Fruit fly (Drosophila melanogaster) whole organism, embryonic: Measurements from ENCODE around the gene CG4000.

Source experiments
- Abd-B ChIP-seq: fragments of 200-800 bp; sonication (Bioruptor generic); optimal IDR thresholded peaks from 2 replicates; lab custom pipeline; 2018; ENCODE audit warnings: missing biosample characterization, mild to moderate bottlenecking, missing genetic modification characterization, moderate library complexity
- Blimp-1 ChIP-seq: fragments of 200-800 bp; sonication (Bioruptor generic); optimal IDR thresholded peaks from 3 replicates; lab custom pipeline; 2018; ENCODE audit warnings: missing biosample characterization, missing genetic modification characterization, mild to moderate bottlenecking, moderate library complexity, missing genetic modification reagents
- BtbVII ChIP-seq: fragments of 200-800 bp; sonication (Bioruptor generic); optimal IDR thresholded peaks from 3 replicates; lab custom pipeline; 2017; ENCODE audit warnings: missing biosample characterization, mild to moderate bottlenecking, missing genetic modification characterization
- CG10366 ChIP-seq: fragments of 200-800 bp; sonication (Bioruptor generic); IDR thresholded peaks from 2 replicates; pipeline ENCODE4 v1.3.6; 2022; ENCODE audit warnings: missing biosample characterization, missing genetic modification characterization
- CG10543 ChIP-seq: fragments of 200-800 bp; sonication (Bioruptor generic); optimal IDR thresholded peaks from 3 replicates; lab custom pipeline; 2017; ENCODE audit warnings: missing biosample characterization, mild to moderate bottlenecking, missing genetic modification characterization, moderate library complexity
- CG10959 ChIP-seq: fragments of 200-800 bp; sonication (Bioruptor generic); IDR thresholded peaks from 2 replicates; pipeline ENCODE4 v1.3.6; 2022; ENCODE audit warnings: missing biosample characterization, missing genetic modification characterization
- CG11456 ChIP-seq: fragments of 200-800 bp; sonication (Bioruptor generic); IDR thresholded peaks from 3 replicates; pipeline ENCODE4 v1.3.6; 2022; ENCODE audit warnings: missing biosample characterization, missing genetic modification characterization
- CG12219 ChIP-seq: fragments of 200-800 bp; sonication (Bioruptor generic); optimal IDR thresholded peaks from 3 replicates; lab custom pipeline; 2018; ENCODE audit warnings: missing biosample characterization, mild to moderate bottlenecking, missing genetic modification characterization
- CG15479 ChIP-seq: fragments of 200-800 bp; sonication (Bioruptor generic); optimal IDR thresholded peaks from 3 replicates; lab custom pipeline; 2019; ENCODE audit warnings: missing biosample characterization, mild to moderate bottlenecking, missing genetic modification characterization, moderate library complexity
- CG17328 ChIP-seq: fragments of 200-800 bp; sonication (Bioruptor generic); IDR thresholded peaks from 2 replicates; pipeline ENCODE4 v1.3.6; 2022; ENCODE audit warnings: missing biosample characterization, missing genetic modification characterization
- CG17802 ChIP-seq: fragments of 200-800 bp; sonication (Bioruptor generic); optimal IDR thresholded peaks from 2 replicates; lab custom pipeline; 2018; ENCODE audit warnings: missing biosample characterization, mild to moderate bottlenecking, missing genetic modification characterization, moderate library complexity
- CG17912 ChIP-seq: fragments of 200-800 bp; sonication (Bioruptor generic); optimal IDR thresholded peaks from 2 replicates; lab custom pipeline; 2018; ENCODE audit warnings: missing biosample characterization, mild to moderate bottlenecking, missing genetic modification characterization
- CG18764 ChIP-seq: fragments of 200-800 bp; sonication (Bioruptor generic); optimal IDR thresholded peaks from 3 replicates; lab custom pipeline; 2016; ENCODE audit warnings: missing biosample characterization, missing genetic modification characterization
- CG31365 ChIP-seq: fragments of 200-800 bp; sonication (Bioruptor generic); optimal IDR thresholded peaks from 2 replicates; lab custom pipeline; 2018; ENCODE audit warnings: missing biosample characterization, mild to moderate bottlenecking, missing genetic modification characterization
- CG34422 ChIP-seq: fragments of 200-800 bp; sonication (Bioruptor generic); IDR thresholded peaks from 3 replicates; pipeline ENCODE4 v1.3.6; 2022; ENCODE audit warnings: missing biosample characterization, missing genetic modification characterization
- CG42726 ChIP-seq: fragments of 200-800 bp; sonication (Bioruptor generic); IDR thresholded peaks from 2 replicates; pipeline ENCODE4 v1.3.6; 2022; ENCODE audit warnings: missing biosample characterization, missing genetic modification characterization; ENCODE audit not compliant: partially characterized antibody
- CG4360 ChIP-seq: fragments of 200-800 bp; sonication (Bioruptor generic); IDR thresholded peaks from 2 replicates; pipeline ENCODE4 v1.3.6; 2022; ENCODE audit warnings: missing biosample characterization, missing genetic modification characterization
- CG4424 ChIP-seq: fragments of 200-800 bp; sonication (Bioruptor generic); optimal IDR thresholded peaks from 3 replicates; lab custom pipeline; 2016; ENCODE audit warnings: missing biosample characterization, missing genetic modification characterization
- CG6272 ChIP-seq: fragments of 200-800 bp; sonication (Bioruptor generic); IDR thresholded peaks from 2 replicates; pipeline ENCODE4 v1.3.6; 2022; ENCODE audit warnings: missing biosample characterization, missing genetic modification characterization
- CG6654 ChIP-seq: fragments of 200-800 bp; sonication (Bioruptor generic); optimal IDR thresholded peaks from 2 replicates; lab custom pipeline; 2017; ENCODE audit warnings: missing biosample characterization, mild to moderate bottlenecking, missing genetic modification characterization
- CG6791 ChIP-seq: fragments of 200-800 bp; sonication (Bioruptor generic); IDR thresholded peaks from 3 replicates; pipeline ENCODE4 v1.3.6; 2022; ENCODE audit warnings: missing biosample characterization, missing genetic modification characterization; ENCODE audit not compliant: partially characterized antibody
- CG6813 ChIP-seq: fragments of 200-800 bp; sonication (Bioruptor generic); optimal IDR thresholded peaks from 2 replicates; lab custom pipeline; 2017; ENCODE audit warnings: missing biosample characterization, missing genetic modification characterization, mild to moderate bottlenecking, moderate library complexity, missing genetic modification reagents
- CG7963 ChIP-seq: fragments of 200-800 bp; sonication (Bioruptor generic); IDR thresholded peaks from 3 replicates; pipeline ENCODE4 v1.3.6; 2022; ENCODE audit warnings: missing biosample characterization, missing genetic modification characterization; ENCODE audit not compliant: partially characterized antibody
- CG7987 ChIP-seq: fragments of 200-800 bp; sonication (Bioruptor generic); optimal IDR thresholded peaks from 2 replicates; lab custom pipeline; 2018; ENCODE audit warnings: missing biosample characterization, mild to moderate bottlenecking, missing genetic modification characterization, moderate library complexity
- CG8290 ChIP-seq, 3 experiments: fragments of 200-800 bp; sonication (Bioruptor generic); optimal IDR thresholded peaks; 2 replicates each; lab custom pipeline; 2016 to 2019; ENCODE audit warnings: missing biosample characterization in 3 of 3, missing genetic modification characterization in 3 of 3, mild to moderate bottlenecking in 2 of 3, moderate library complexity in 1 of 3
- CG9215 ChIP-seq: fragments of 200-800 bp; sonication (Bioruptor generic); IDR thresholded peaks from 2 replicates; pipeline ENCODE4 v1.3.6; 2022; ENCODE audit warnings: missing biosample characterization, missing genetic modification characterization
- Dip2 ChIP-seq: fragments of 200-800 bp; sonication (Bioruptor generic); IDR thresholded peaks from 2 replicates; pipeline ENCODE4 v1.3.6; 2022; ENCODE audit warnings: missing biosample characterization, missing genetic modification characterization
- MBD-R2 ChIP-seq: fragments of 200-800 bp; sonication (Bioruptor generic); IDR thresholded peaks from 2 replicates; pipeline ENCODE4 v1.3.6; 2022; ENCODE audit warnings: missing biosample characterization, missing genetic modification characterization
- Ravus ChIP-seq: fragments of 200-800 bp; sonication (Bioruptor generic); IDR thresholded peaks from 2 replicates; pipeline ENCODE4 v1.3.6; 2022; ENCODE audit warnings: missing biosample characterization, missing genetic modification characterization
- Sry-δ ChIP-seq: fragments of 200-800 bp; sonication (Bioruptor generic); optimal IDR thresholded peaks from 2 replicates; lab custom pipeline; 2016; ENCODE audit warnings: missing biosample characterization, missing genetic modification characterization
- chif ChIP-seq, 2 experiments: fragments of 200-800 bp; sonication (Bioruptor generic); optimal IDR thresholded peaks; 3 replicates each; lab custom pipeline; 2016; ENCODE audit warnings: missing biosample characterization in 2 of 2, missing genetic modification characterization in 2 of 2
- cwo ChIP-seq: fragments of 200-800 bp; sonication (Bioruptor generic); optimal IDR thresholded peaks from 3 replicates; lab custom pipeline; 2017; ENCODE audit warnings: missing biosample characterization, missing genetic modification characterization, mild to moderate bottlenecking, moderate library complexity, missing genetic modification reagents
- gcm2 ChIP-seq: fragments of 200-800 bp; sonication (Bioruptor generic); optimal IDR thresholded peaks from 2 replicates; lab custom pipeline; 2016; ENCODE audit warnings: missing biosample characterization, missing genetic modification characterization
- jumu ChIP-seq: fragments of 200-800 bp; sonication (Bioruptor generic); optimal IDR thresholded peaks from 3 replicates; lab custom pipeline; 2016; ENCODE audit warnings: missing biosample characterization, missing genetic modification characterization
- oc ChIP-seq: fragments of 200-800 bp; sonication (Bioruptor generic); optimal IDR thresholded peaks from 2 replicates; lab custom pipeline; 2018; ENCODE audit warnings: missing biosample characterization, mild to moderate bottlenecking, missing genetic modification characterization, moderate library complexity
- pb ChIP-seq: fragments of 200-800 bp; sonication (Bioruptor generic); optimal IDR thresholded peaks from 3 replicates; lab custom pipeline; 2016; ENCODE audit warnings: missing biosample characterization, missing genetic modification characterization
- salm ChIP-seq: fragments of 200-800 bp; sonication (Bioruptor generic); optimal IDR thresholded peaks from 2 replicates; lab custom pipeline; 2018; ENCODE audit warnings: missing biosample characterization, mild to moderate bottlenecking, missing genetic modification characterization
- scrt ChIP-seq: fragments of 200-800 bp; sonication (Bioruptor generic); optimal IDR thresholded peaks from 2 replicates; lab custom pipeline; 2018; ENCODE audit warnings: missing biosample characterization, mild to moderate bottlenecking, missing genetic modification characterization, moderate library complexity
- so ChIP-seq: fragments of 200-800 bp; sonication (Bioruptor generic); IDR thresholded peaks from 3 replicates; pipeline ENCODE4 v1.3.6; 2022; ENCODE audit warnings: missing biosample characterization, missing genetic modification characterization
- wdn ChIP-seq: fragments of 200-800 bp; sonication (Bioruptor generic); IDR thresholded peaks from 2 replicates; pipeline ENCODE4 v1.3.6; 2022; ENCODE audit warnings: missing biosample characterization, missing genetic modification characterization
- wek ChIP-seq: fragments of 200-800 bp; sonication (Bioruptor generic); optimal IDR thresholded peaks from 3 replicates; lab custom pipeline; 2018; ENCODE audit warnings: missing biosample characterization, mild to moderate bottlenecking, missing genetic modification characterization, moderate library complexity

Gene CG4000

DNA sequence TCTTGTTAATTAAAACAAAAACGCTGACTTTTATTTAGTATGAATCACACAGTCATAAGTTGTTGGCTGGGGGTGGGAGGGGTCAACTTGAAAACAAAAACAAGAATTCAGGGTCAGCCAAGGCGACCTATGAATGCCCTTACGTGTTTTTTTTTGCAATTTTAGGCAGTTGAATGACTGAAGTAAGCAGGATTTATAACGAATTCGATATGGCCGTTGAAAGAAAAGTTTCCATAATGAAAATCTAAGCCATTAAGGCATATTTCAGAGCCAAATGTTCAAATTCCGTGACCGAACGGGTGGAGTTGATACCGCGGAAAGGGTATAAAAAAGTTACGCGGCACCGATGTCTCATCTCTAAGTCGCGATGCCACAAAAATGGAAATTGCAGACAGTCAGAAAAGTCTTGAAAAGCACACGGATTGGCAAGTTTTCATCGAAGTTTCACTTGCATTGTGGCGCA is 43.1 kb downstream of the CG4000 start (continued):
- TF ChIP-seq pb (GFP tag; lab: Kevin White, UChicago) (peak; percentile 13), salm (tag; lab: Kevin White, UChicago) (no peak), MBD-R2 (GFP tag; lab: Robert Waterston, UW) (peak; percentile 55; the same call in 1 of the 2 replicates), CG17328 (GFP tag; lab: Robert Waterston, UW) (peak; percentile 61; the same call in 1 of the 2 replicates), cwo (GFP tag; lab: Kevin White, UChicago) (no peak), CG6272 (GFP tag; lab: Robert Waterston, UW) (peak; percentile 23; the same call in 1 of the 2 replicates), wdn (GFP tag; lab: Robert Waterston, UW) (0 out of 2 replicates have a peak, but pooled peaks have one; percentile 12), CG31365 (tag; lab: Kevin White, UChicago) (no peak), CG7987 (GFP tag; lab: Kevin White, UChicago) (no peak), Sry-δ (GFP tag; lab: Kevin White, UChicago) (peak; percentile 64), wek (no peak), CG17912 (GFP tag; lab: Kevin White, UChicago) (no peak), Dip2 (no peak), chif (GFP tag; optimal IDR thresholded peaks at IDR 0.05; lab: Kevin White, UChicago) (peak; percentile 59 to 71), scrt (no peak), jumu (GFP tag; lab: Kevin White, UChicago) (peak; percentile 69), gcm2 (no peak), Ravus (GFP tag; lab: Robert Waterston, UW) (peak; percentile 21), so (peak; percentile 78; the same call in 2 of the 3 replicates), CG6654 (GFP tag; lab: Kevin White, UChicago) (no peak), Blimp-1 (GFP tag; lab: Kevin White, UChicago) (no peak), CG9215 (peak; percentile 61), CG12219 (GFP tag; lab: Kevin White, UChicago) (no peak), CG11456 (GFP tag; lab: Robert Waterston, UW) (peak; percentile 54; the same call in 1 of the 3 replicates), Abd-B (GFP tag; lab: Kevin White, UChicago) (no peak), CG8290 (GFP tag; optimal IDR thresholded peaks at IDR 0.05; lab: Kevin White, UChicago) (no peak), CG8290 (tag; optimal IDR thresholded peaks at IDR 0.05; lab: Kevin White, UChicago) (no peak), CG10959 (GFP tag; lab: Robert Waterston, UW) (no peak), BtbVII (GFP tag; lab: Kevin White, UChicago) (peak; percentile 68), CG42726 (GFP tag; lab: Robert Waterston, UW) (no peak), CG18764 (no peak), CG10366 (GFP tag; lab: Robert Waterston, UW) (peak; percentile 68; the same call in 1 of the 2 replicates), CG4360 (GFP tag; lab: Robert Waterston, UW) (peak; percentile 34; the same call in 1 of the 2 replicates), CG6791 (GFP tag; lab: Robert Waterston, UW) (no peak), oc (tag; lab: Kevin White, UChicago) (no peak), CG17802 (tag; lab: Kevin White, UChicago) (no peak), CG10543 (GFP tag; lab: Kevin White, UChicago) (peak; percentile 63), CG15479 (GFP tag; lab: Kevin White, UChicago) (no peak), CG6813 (GFP tag; lab: Kevin White, UChicago) (peak; percentile 41), CG4424 (GFP tag; lab: Kevin White, UChicago) (peak; percentile 77), CG34422 (GFP tag; lab: Robert Waterston, UW) (peak; percentile 87), CG7963 (GFP tag; lab: Robert Waterston, UW) (no peak)
- TF ChIP-seq, all 482 proteins: peak for 238
